Worm (Caenorhabditis elegans) whole organism, L4/young adult: Measurements from ENCODE around the gene sru-31.

Source experiments
- W03F9.2 ChIP-seq: fragments of 150-350 bp; optimal IDR thresholded peaks from 2 replicates; lab custom pipeline; 2014; ENCODE audit warnings: missing biosample characterization, missing genetic modification characterization
- dao-5 ChIP-seq: sonication (generic microtip); optimal IDR thresholded peaks from 2 replicates; lab custom pipeline; 2016; ENCODE audit warnings: missing genotype, missing genetic modification characterization, moderate library complexity, missing compliant biosample characterization
- him-1 ChIP-seq: sonication (generic microtip); optimal IDR thresholded peaks from 2 replicates; lab custom pipeline; 2016; ENCODE audit warnings: missing genotype, missing genetic modification reagents, missing genetic modification characterization, missing compliant biosample characterization

Gene sru-31

DNA sequence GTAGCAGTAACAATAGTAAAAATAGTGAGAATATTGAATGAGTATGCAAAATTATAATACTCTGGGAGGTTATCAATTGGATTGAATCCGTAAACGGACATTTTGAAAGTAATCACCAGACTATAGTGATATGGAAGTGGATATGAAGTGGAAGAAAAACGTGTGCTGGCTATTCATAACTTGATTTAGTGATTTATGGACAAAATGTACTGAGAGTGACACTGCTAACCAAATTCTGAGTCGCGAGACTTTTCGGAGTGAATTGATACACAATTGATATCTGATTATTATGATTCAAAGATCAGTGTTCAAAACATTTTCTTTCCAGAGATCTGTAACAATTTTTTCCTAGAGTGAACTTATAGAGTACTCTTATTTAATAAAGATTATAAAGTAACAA is 19.5 kb downstream of the sru-31 start, which contains the start of gene sru-38:
Gene sru-38 (minus strand): TSS at position 101 of the 400 bp plus-strand sequence.
- TF ChIP-seq dao-5 (tag; lab: Kevin White, UChicago) (no peak), W03F9.2 (tag; lab: Kevin White, UChicago) (no peak), him-1 (tag; lab: Kevin White, UChicago) (no peak)

DNA sequence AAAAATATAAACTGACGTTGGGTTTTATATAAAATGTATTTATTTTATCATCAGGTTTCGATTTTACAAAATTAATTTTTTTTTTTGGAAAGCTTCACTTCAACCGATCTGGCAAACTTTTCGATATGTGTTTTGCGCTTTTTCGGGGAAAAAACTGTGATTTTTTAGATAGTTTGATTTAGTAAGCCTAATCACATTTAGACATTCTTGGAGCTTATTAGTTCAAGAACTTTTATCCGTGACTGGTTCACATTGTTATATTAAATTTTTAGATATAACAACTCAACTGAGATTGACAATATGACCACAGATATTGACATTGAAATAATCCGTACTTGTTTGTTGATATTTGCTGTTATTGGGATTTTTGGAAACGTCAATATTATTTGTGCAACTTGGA is 21.2 kb downstream of the sru-31 start, which contains the start of gene srsx-21:
Gene srsx-21 (plus strand): TSS at position 301 of the 400 bp plus-strand sequence.
- TF ChIP-seq him-1 (tag; lab: Kevin White, UChicago) (no peak), dao-5 (tag; lab: Kevin White, UChicago) (no peak), W03F9.2 (tag; lab: Kevin White, UChicago) (no peak)

DNA sequence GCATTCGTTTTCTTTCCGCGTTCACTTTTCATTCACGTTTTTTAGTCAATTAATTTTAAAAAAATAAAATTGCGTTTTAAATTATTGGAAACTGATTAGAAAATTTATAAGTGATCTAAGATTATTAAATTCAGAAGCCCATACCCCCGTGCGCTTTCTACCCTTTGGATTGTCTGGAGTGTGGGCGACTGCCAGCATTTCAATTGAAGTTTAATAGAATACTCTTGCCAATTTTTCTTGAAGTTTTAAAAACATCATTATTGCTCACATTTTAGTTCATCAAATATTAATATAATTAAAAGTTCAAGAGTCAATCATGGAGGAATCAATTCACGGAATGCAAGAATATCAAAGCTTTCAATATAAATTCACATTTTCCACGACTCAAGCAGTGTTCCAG is 24.9 kb downstream of the sru-31 start, which contains the start of gene sru-36:
Gene sru-36 (plus strand): TSS at position 301 of the 400 bp plus-strand sequence.
- TF ChIP-seq dao-5 (tag; lab: Kevin White, UChicago) (no peak), W03F9.2 (tag; lab: Kevin White, UChicago) (no peak), him-1 (tag; lab: Kevin White, UChicago) (no peak)

DNA sequence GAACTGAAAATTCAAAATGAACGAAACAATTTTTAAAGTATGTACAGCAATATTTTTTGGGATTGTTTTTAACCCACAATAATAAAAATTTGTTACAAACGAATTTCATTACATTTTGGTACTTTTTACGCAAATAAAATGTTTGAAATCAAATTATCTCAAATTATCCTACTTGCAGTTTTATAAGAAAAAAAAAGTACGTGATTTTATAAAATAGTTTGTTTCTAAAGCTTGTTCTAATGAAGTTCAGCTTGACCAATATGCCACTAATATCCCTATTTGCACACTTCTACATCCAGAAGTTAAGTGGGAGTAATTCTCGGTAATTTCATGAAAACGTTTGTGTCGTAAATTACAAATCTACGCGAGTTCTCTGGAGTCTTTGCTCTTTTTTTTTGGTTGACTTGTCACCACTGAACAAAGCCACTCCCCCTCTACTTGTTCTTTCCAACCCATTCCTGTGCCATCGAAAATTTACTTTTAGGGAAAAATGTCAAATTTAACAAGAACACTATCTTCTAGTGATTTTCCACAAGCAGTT is 27.0 kb downstream of the sru-31 start, which contains the start of gene sru-8:
Gene sru-8 (plus strand): TSS at position 491 of the 541 bp plus-strand sequence.
- TF ChIP-seq dao-5 (tag; lab: Kevin White, UChicago) (no peak), him-1 (tag; lab: Kevin White, UChicago) (no peak), W03F9.2 (tag; lab: Kevin White, UChicago) (no peak)

DNA sequence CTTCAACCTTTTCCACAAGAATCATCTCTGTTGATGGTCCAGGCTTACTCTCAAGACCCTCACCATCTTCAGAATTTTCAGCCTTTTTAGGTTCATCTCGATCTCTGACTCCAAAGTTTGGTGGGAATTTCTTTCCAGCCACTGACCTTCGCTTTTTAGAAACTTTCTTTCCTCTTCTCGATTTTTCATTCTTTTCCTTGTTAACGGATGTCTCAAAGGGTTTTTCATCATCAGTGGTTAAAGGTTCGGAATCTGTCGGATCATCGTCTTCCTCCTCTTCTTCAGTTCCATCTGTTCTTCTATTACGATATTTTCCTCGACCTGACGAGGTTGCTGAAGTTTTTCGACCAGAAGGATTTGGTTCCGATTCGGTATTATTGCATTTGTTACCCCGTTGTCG is 32.1 kb downstream of the sru-31 start:
- TF ChIP-seq dao-5 (tag; lab: Kevin White, UChicago) (no peak), W03F9.2 (tag; lab: Kevin White, UChicago) (no peak), him-1 (tag; lab: Kevin White, UChicago) (no peak)

- TF ChIP-seq him-1 (tag; lab: Kevin White, UChicago) (no peak), W03F9.2 (tag; lab: Kevin White, UChicago) (no peak), dao-5 (tag; lab: Kevin White, UChicago) (no peak)
Observed at ce11 chrV:9853801-9854200, 37.3 kb downstream of the sru-31 start.

DNA sequence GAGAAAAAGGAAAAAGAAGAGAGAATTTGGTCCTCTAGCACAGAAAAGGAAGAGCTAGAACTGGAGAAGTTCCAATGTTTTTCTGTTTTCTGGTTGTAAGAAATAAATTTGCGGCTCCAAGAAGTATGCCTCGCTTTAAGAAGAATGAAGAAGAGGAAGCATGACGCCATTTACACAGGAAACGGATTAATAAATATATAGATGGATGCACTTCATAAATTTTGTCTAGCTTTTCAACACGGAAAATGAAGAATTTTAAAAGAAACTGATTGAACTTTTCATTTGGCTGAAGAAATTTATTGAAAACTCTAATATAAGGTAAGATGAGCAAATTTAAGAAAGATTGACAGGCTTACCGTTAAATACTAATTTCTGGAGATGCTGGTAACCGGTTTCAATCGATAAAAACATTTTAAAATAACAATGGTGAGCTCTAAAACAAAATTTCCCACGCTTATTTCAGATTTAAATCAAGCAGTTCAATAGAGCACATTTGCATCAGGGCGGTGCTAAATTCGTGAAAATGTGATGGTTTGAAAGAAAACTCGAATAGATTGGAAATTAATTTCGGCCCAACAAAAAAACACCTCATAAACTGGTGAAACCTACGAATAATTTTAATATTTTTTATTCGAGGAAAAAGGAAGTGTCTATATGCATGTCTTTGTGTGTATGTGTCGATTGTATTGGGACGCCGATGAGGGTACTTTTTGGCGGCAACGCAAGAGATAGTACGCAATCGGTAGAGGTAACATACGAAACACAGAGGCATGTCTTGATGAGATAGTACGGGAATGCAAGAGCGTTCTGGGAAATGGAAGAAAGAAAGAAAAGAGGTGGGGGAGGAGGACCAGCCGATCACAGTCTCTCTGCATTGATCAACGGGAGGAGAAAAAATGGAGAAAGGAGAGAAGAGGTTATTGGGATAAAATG is 39.7 kb downstream of the sru-31 start:
- no peak for TF ChIP-seq him-1 (tag; lab: Kevin White, UChicago)
- no peak for TF ChIP-seq W03F9.2 (tag; lab: Kevin White, UChicago)
- TF ChIP-seq dao-5 (tag; lab: Kevin White, UChicago), result no peak

ce11 chrV:9856978-9857377 is 40.5 kb downstream of the sru-31 start:
- TF ChIP-seq dao-5 (tag; lab: Kevin White, UChicago) (no peak), him-1 (tag; lab: Kevin White, UChicago) (no peak), W03F9.2 (tag; lab: Kevin White, UChicago) (no peak)

- TF ChIP-seq dao-5 (tag; lab: Kevin White, UChicago), result no peak
- no peak for TF ChIP-seq him-1 (tag; lab: Kevin White, UChicago)
- TF ChIP-seq W03F9.2 (tag; lab: Kevin White, UChicago), result no peak
Observed at ce11 chrV:9859863-9860262, 43.4 kb downstream of the sru-31 start, which contains the start of gene lsy-12. Gene lsy-12 (minus strand): TSS chrV:9859963.

- TF ChIP-seq W03F9.2 (tag; lab: Kevin White, UChicago) (no peak), dao-5 (tag; lab: Kevin White, UChicago) (no peak), him-1 (tag; lab: Kevin White, UChicago) (no peak)
Observed at ce11 chrV:9860337-9860736, 43.8 kb downstream of the sru-31 start.
